Worm (Caenorhabditis elegans) whole organism, L4/young adult: Measurements from ENCODE around the gene scd-1.

Source experiments
- W03F9.2 ChIP-seq: fragments of 150-350 bp; optimal IDR thresholded peaks from 2 replicates; lab custom pipeline; 2014; ENCODE audit warnings: missing biosample characterization, missing genetic modification characterization
- him-1 ChIP-seq: sonication (generic microtip); optimal IDR thresholded peaks from 2 replicates; lab custom pipeline; 2016; ENCODE audit warnings: missing genotype, missing genetic modification reagents, missing genetic modification characterization, missing compliant biosample characterization

- TF ChIP-seq him-1 (tag; lab: Kevin White, UChicago) (no peak), W03F9.2 (no peak)
Measured at ce11 chrX:12479027-12479426, 46.6 kb downstream of the scd-1 start.
